Worm (Caenorhabditis elegans): ENCODE results near the gene C14A4.12.

DNA sequence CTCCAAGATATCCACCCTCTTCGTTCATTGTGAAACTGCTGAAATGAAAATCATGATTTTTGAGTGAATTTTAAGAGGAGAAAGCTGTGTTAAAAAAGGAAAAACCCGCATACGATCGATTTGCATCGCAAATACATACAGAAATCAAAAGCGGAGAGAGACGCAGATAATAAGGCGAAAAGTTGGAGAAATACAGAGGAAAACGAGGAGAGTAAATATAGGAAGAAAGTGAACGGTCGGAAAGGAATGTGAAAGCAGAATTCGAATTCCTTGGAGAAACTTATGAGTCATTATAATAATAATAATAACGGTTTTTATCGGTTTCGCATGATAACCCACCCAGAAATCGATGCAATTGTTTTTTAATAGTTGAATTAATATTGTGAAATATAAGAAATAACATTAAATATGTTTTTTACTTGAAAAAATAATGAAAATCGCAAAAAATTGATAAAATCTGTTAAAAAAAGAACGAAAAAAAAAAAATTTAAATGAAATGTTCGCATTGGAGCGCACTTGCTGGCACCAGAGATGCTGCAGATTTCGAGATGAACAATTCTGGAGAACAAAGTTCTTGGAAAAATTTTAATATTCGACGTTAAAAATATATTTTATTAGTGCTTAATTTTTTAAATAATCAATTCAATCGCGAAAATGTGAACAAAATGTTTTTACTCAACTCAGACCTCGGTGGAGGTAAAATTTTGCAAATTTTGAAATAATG is 5.4 kb upstream of the C14A4.12 start, which contains the start of gene ccm-3:
- no peak for TF ChIP-seq ama-1 (optimal IDR thresholded peaks at IDR 0.05)
- no peak for TF ChIP-seq hnd-1 (tag; optimal IDR thresholded peaks at IDR 0.05)
- TF ChIP-seq tbx-37 (GFP tag; conservative IDR thresholded peaks at IDR 0.05): no peak

All from whole organism, early embryonic.